Fruit fly (Drosophila melanogaster): ENCODE results near the gene CG6686.

DNA sequence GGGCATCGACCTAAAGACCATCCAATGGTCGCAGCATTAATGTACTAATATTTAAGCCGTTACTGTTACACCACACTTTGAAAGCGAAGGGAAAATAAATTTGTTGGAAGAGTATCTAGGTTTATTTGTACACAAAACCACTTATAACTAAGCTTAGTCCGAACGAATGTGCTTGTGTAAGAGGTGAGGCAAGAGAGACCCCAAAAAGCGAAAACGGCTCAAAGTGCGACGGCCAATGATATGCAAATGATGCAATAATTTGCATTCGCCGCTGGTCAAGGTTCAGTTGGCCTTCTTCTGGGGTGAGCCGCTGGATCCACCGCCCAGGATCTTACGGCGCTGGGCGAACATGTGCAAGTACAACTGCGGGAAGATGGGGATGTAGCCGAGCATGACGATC, 13.3 kb upstream of the CG6686 start:
- TF ChIP-seq psq (optimal IDR thresholded peaks at IDR 0.05) = no peak
- TF ChIP-seq Dll (optimal IDR thresholded peaks at IDR 0.05) = no peak
